ENCODE assay signal across 3 worm cellular contexts in the genomic region with DNA sequence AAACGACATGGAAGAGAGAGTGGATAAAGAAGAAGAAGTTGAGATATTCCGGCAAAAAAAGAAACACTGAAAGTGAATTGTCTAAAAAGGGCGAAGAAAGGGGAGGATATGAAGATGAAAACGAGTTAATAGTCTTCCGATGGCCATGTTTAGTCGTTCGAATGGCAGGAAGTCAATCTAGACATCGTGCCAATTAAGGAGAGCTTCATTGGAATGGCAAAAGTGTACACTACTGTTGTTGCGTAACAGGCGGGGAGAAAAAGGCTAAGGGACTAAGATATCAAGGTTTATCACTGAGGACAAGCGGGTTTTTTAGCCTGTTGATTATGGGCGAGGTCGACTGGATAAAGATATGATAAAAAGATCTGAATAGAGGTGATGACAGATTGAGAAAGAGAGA.
TF ChIP-seq lines count a peak whose summit lies in the region.

No protein-coding gene starts in this region.

TF ChIP-seq in whole organism, L3 larva, 47 proteins besides CTCF, POLR2A, EP300 and RAD21:
- TF ChIP-seq mdl-1 (tag; optimal IDR thresholded peaks at IDR 0.05; lab: Kevin White, UChicago), result no peak
- peak; percentile 12 for TF ChIP-seq nhr-25 (tag; optimal IDR thresholded peaks at IDR 0.05; lab: Kevin White, UChicago)

TF ChIP-seq in whole organism, L4 larva, 104 proteins besides CTCF, POLR2A, EP300 and RAD21:
- TF ChIP-seq tag-97 (GFP tag; IDR thresholded peaks at IDR 0.05; lab: Robert Waterston, UW) (no peak), unc-62 (GFP tag; optimal IDR thresholded peaks at IDR 0.05 in 1 of 2; lab: Kevin White, UChicago) (peak in 1 of 2 experiments; percentile 92), unc-62 (tag; optimal IDR thresholded peaks at IDR 0.05; lab: Kevin White, UChicago) (no peak), F26F4.8 (GFP tag; conservative IDR thresholded peaks at IDR 0.05; lab: Robert Waterston, UW) (no peak), nhr-111 (GFP tag; optimal IDR thresholded peaks at IDR 0.05; lab: Kevin White, UChicago) (no peak), nhr-10 (tag; optimal IDR thresholded peaks at IDR 0.05; lab: Kevin White, UChicago) (no peak), nhr-237 (tag; optimal IDR thresholded peaks at IDR 0.05; lab: Kevin White, UChicago) (no peak), mxl-3 (GFP tag; optimal IDR thresholded peaks at IDR 0.05; lab: Kevin White, UChicago) (peak; percentile 13), D1046.2 (GFP tag; IDR thresholded peaks at IDR 0.05; lab: Robert Waterston, UW) (no peak), nhr-77 (tag; optimal IDR thresholded peaks at IDR 0.05; lab: Kevin White, UChicago) (no peak), hlh-11 (tag; optimal IDR thresholded peaks at IDR 0.05; lab: Kevin White, UChicago) (peak; percentile 9), zfp-2 (tag; optimal IDR thresholded peaks at IDR 0.05; lab: Kevin White, UChicago) (no peak), set-16 (GFP tag; IDR thresholded peaks at IDR 0.05; lab: Robert Waterston, UW) (no peak), T26A8.4 (GFP tag; IDR thresholded peaks at IDR 0.05; lab: Robert Waterston, UW) (no peak), ces-1 (GFP tag; optimal IDR thresholded peaks at IDR 0.05; lab: Kevin White, UChicago) (no peak), snpc-1.2 (GFP tag; IDR thresholded peaks at IDR 0.05; lab: Robert Waterston, UW) (no peak)

TF ChIP-seq in whole organism, mixed stage, embryonic, 35 proteins besides CTCF, POLR2A, EP300 and RAD21:
- no peak for TF ChIP-seq elt-1 (tag; optimal IDR thresholded peaks at IDR 0.05; lab: Kevin White, UChicago; ENCODE audit: borderline replicate concordance, insufficient read depth)
- peak; percentile 6 for TF ChIP-seq zip-8 (tag; optimal IDR thresholded peaks at IDR 0.05; lab: Kevin White, UChicago)
